Fruit fly (Drosophila melanogaster) whole organism: ENCODE results near the gene CG7810.

Experiments used
- Dll ChIP-seq: fragments of >200 bp; optimal IDR thresholded peaks from 2 replicates; lab custom pipeline; 2017
- psq ChIP-seq: fragments of >200 bp; optimal IDR thresholded peaks from 2 replicates; lab custom pipeline; 2017

- TF ChIP-seq psq (lab: Kevin White, UChicago): no peak
- TF ChIP-seq Dll: no peak
These were observed 29.1 kb downstream of the CG7810 start for dm6 chr2L:8281872-8282271.
